Worm (Caenorhabditis elegans): Measurements from ENCODE around the gene ttr-47.

ttr-47 gene

DNA sequence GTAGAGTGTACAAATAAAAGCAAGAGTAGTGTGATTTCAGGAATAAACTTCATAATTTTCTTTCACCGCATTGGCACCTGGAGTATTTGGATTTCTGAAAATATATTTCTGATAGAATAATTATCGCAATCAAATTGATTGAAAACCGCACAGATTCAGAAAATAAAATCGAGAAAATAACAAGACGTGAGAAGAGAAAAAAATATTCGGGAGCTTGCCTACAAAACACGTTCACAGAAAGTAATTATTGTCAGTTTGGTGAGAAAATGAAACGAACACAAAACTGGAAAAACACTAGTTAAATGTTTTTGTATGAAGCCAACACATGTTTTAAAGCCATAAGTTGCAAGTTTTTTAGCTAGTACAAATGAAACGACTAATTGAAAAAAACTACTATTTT is 8.9 kb upstream of the ttr-47 start, which contains the start of gene mod-1:
Gene mod-1 (minus strand): TSS at position 101 of the 400 bp plus-strand sequence.
- TF ChIP-seq ets-5 (GFP tag; IDR thresholded peaks at IDR 0.05), result no peak
- no peak for TF ChIP-seq hlh-4 (tag; optimal IDR thresholded peaks at IDR 0.05)
- no peak for TF ChIP-seq ceh-82 (tag; optimal IDR thresholded peaks at IDR 0.05)
- TF ChIP-seq unc-30 (tag; optimal IDR thresholded peaks at IDR 0.05), result no peak

DNA sequence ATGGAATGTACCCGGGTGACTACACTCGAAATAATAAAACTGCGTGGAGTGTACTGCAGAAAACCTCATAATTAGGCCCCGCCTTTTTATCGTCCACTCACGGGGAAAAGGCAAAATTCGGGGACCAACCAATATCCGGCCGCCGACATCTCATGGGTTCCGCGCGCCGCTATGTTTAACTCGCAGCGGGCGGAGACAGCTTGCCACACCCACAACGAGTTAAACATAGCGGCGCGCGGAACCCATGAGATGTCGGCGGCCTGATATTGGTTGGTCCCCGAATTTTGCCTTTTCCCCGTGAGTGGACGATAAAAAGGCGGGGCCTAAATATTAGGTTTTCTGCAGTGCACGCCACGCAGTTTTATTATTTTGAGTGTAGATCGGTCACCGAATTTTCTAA is 1.1 kb downstream of the ttr-47 start:
- TF ChIP-seq nhr-85 (tag), result peak; percentile 22

DNA sequence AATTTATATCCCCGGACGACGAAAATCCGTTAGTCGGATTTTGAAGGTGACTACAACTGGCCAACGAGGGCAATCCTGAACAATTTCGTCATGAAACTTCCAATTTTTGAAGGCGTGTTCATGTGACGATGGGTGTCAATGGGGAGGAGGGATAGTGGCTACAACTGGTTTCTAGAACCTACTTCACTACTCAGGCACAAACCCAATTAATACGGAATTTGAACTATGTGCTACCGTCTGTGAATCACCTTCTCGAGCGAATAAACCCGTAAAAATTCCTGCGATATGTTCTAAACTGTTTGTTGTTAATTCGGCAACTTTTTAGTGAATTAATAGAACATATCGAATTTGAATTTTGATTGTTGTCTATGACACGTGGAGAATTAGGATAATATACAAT is 4.8 kb downstream of the ttr-47 start:
- no peak for TF ChIP-seq ceh-82 (tag; optimal IDR thresholded peaks at IDR 0.05)
- no peak for TF ChIP-seq ces-1 (GFP tag; optimal IDR thresholded peaks at IDR 0.05)
- TF ChIP-seq lsy-2 (tag; optimal IDR thresholded peaks at IDR 0.05), result no peak
- no peak for TF ChIP-seq sptf-1 (tag; optimal IDR thresholded peaks at IDR 0.05)
- TF ChIP-seq mab-9 (GFP tag; IDR thresholded peaks at IDR 0.05), result no peak
- no peak for TF ChIP-seq nhr-20 (tag; optimal IDR thresholded peaks at IDR 0.05)
- TF ChIP-seq nhr-11 (tag; optimal IDR thresholded peaks at IDR 0.05), result no peak

DNA sequence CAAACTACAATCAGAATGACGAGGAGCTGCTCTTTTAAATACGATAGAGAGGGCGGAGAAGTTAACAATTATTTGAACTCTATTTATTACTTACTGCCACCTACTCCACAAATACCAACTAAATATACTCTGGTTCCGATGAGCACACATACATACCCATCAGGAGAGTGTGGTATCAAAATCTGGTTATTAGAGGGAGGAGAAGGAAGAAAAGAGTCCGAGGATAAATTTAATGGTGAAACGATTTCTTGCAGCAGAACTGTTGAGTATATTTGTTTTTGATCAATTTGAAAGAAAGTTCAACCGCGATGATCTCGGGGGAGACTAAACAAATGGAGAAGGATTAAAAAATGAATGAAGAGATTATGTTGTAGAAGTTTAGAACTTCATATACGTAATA is 6.1 kb downstream of the ttr-47 start, which contains the start of gene H14N18.4:
Gene H14N18.4 (minus strand): TSS at position 12 of the 400 bp plus-strand sequence.
- TF ChIP-seq tlp-1 (tag; optimal IDR thresholded peaks at IDR 0.05) (no peak), efl-1 (optimal IDR thresholded peaks at IDR 0.05) (no peak), efl-1 (GFP tag; optimal IDR thresholded peaks at IDR 0.05 in 1 of 2) (peak in 1 of 2 experiments; percentile 32), pax-3 (tag; optimal IDR thresholded peaks at IDR 0.05) (no peak)

DNA sequence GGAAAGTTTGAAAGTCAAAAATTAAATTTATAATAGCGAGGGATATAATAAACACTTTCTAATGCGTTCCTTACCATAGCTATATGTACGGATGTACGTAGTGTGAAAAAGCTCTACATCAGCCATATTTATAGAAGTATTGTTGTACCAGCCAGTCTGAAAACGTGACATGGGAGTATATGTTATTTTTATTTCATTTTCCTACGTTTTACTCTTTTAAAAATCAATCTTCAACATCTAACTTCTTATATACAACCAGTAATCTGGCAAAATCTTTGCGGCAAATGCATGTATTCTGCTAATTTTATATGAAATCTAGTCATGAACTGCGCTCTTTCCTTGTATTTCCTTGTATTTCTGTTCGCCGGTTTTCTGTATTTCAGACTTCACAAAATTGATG is 9.4 kb downstream of the ttr-47 start, which contains the start of gene H14N18.2:
Gene H14N18.2 (plus strand): TSS at position 301 of the 400 bp plus-strand sequence.
- TF ChIP-seq rnt-1 (tag; optimal IDR thresholded peaks at IDR 0.05), result no peak
- TF ChIP-seq ceh-90 (tag; optimal IDR thresholded peaks at IDR 0.05), result no peak
- TF ChIP-seq fos-1 (tag; optimal IDR thresholded peaks at IDR 0.05), result no peak
- no peak for TF ChIP-seq lin-39 (tag; optimal IDR thresholded peaks at IDR 0.05)
- TF ChIP-seq hlh-4 (tag; optimal IDR thresholded peaks at IDR 0.05), result no peak
- TF ChIP-seq F16B12.6 (tag; optimal IDR thresholded peaks at IDR 0.05), result no peak
- TF ChIP-seq nhr-28 (tag; optimal IDR thresholded peaks at IDR 0.05), result no peak
- no peak for TF ChIP-seq xbp-1 (tag; optimal IDR thresholded peaks at IDR 0.05)

DNA sequence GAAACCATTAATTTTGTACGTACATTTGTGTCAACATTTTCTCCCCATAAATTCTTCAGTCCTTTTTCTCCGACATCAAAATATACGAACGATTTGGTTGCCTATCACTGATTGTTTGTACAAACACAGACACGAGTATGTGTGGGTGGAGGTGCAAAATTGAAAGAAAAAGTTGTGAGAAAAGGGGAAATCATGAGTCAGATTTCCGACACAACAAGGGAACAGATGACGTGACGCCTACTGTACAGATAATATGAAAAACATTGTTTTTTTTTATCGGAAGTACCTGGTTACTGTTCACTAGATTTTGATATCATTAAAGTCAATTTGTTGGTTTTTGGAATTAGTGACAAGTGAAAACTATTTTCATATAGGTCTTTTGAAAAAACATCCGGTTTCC is 11.4 kb downstream of the ttr-47 start:
- TF ChIP-seq nhr-85 (tag), result no peak
- no peak for TF ChIP-seq mep-1 (tag; optimal IDR thresholded peaks at IDR 0.05)
- no peak for TF ChIP-seq sup-37 (GFP tag; optimal IDR thresholded peaks at IDR 0.05)
- TF ChIP-seq zip-4 (GFP tag; optimal IDR thresholded peaks at IDR 0.05), result no peak
- no peak for TF ChIP-seq efl-1 (optimal IDR thresholded peaks at IDR 0.05)
- TF ChIP-seq efl-1 (GFP tag; optimal IDR thresholded peaks at IDR 0.05 in 1 of 2), result peak in 1 of 2 experiments; percentile 51
- TF ChIP-seq dpl-1 (GFP tag; optimal IDR thresholded peaks at IDR 0.05), result no peak
- TF ChIP-seq lin-13 (GFP tag; optimal IDR thresholded peaks at IDR 0.05), result no peak
- no peak for TF ChIP-seq fkh-8 (tag; optimal IDR thresholded peaks at IDR 0.05)
- no peak for TF ChIP-seq tbx-2 (tag; optimal IDR thresholded peaks at IDR 0.05)
- no peak for TF ChIP-seq swsn-7 (tag; optimal IDR thresholded peaks at IDR 0.05)
- TF ChIP-seq unc-62 (GFP tag; optimal IDR thresholded peaks at IDR 0.05), result no peak
- TF ChIP-seq fkh-10 (GFP tag; optimal IDR thresholded peaks at IDR 0.05), result no peak
- TF ChIP-seq skn-1 (tag; optimal IDR thresholded peaks at IDR 0.05), result no peak
- TF ChIP-seq lin-14 (GFP tag; optimal IDR thresholded peaks at IDR 0.05), result peak; percentile 40
- no peak for TF ChIP-seq lin-15B (tag; optimal IDR thresholded peaks at IDR 0.05)
- no peak for TF ChIP-seq xbp-1 (tag; optimal IDR thresholded peaks at IDR 0.05)
- TF ChIP-seq ces-1 (GFP tag; optimal IDR thresholded peaks at IDR 0.05), result no peak
- TF ChIP-seq unc-98 (GFP tag; IDR thresholded peaks at IDR 0.05), result no peak
- peak; percentile 25 for TF ChIP-seq jun-1 (tag; optimal IDR thresholded peaks at IDR 0.05)
- TF ChIP-seq ceh-88 (GFP tag; IDR thresholded peaks at IDR 0.05), result no peak
- no peak for TF ChIP-seq Y116A8C.19 (tag; optimal IDR thresholded peaks at IDR 0.05; ENCODE audit: borderline replicate concordance)
- TF ChIP-seq lin-35 (GFP tag; optimal IDR thresholded peaks at IDR 0.05), result peak in 1 of 2 experiments; percentile 7
- TF ChIP-seq grh-1 (GFP tag; IDR thresholded peaks at IDR 0.05), result no peak
- no peak for TF ChIP-seq hpl-2 (GFP tag; optimal IDR thresholded peaks at IDR 0.05)
- no peak for TF ChIP-seq nhr-71 (tag; optimal IDR thresholded peaks at IDR 0.05)
- no peak for TF ChIP-seq nhr-20 (tag; optimal IDR thresholded peaks at IDR 0.05)
- no peak for TF ChIP-seq aly-2 (tag; optimal IDR thresholded peaks at IDR 0.05)
- no peak for TF ChIP-seq vab-15 (tag; optimal IDR thresholded peaks at IDR 0.05)

Measured in whole organism, L1 larva.